Fruit fly (Drosophila melanogaster): Measurements from ENCODE around the gene tilB.
A peak's percentile ranks its signal among the peaks of the same experiment; 100 is the strongest.

dm6 chrX:22491028-22491769 lies 41.7 kb downstream of the tilB start:
- TF ChIP-seq br (GFP tag; optimal IDR thresholded peaks at IDR 0.05) (peak; percentile 3), h (GFP tag; optimal IDR thresholded peaks at IDR 0.05) (no peak), brk (GFP tag; optimal IDR thresholded peaks at IDR 0.05) (no peak), Hr78 (GFP tag; optimal IDR thresholded peaks at IDR 0.05) (no peak), lola (GFP tag; optimal IDR thresholded peaks at IDR 0.05) (no peak), N (GFP tag; optimal IDR thresholded peaks at IDR 0.05) (no peak), CG32264 (GFP tag; optimal IDR thresholded peaks at IDR 0.05) (no peak), HLH106 (tag; optimal IDR thresholded peaks at IDR 0.05) (peak; percentile 63), Myc (optimal IDR thresholded peaks at IDR 0.05) (no peak), psq (GFP tag; optimal IDR thresholded peaks at IDR 0.05) (peak; percentile 65), Hr83 (GFP tag; optimal IDR thresholded peaks at IDR 0.05; ENCODE audit: poor library complexity, severe bottlenecking) (peak; percentile 53), dsf (GFP tag; optimal IDR thresholded peaks at IDR 0.05; ENCODE audit: borderline replicate concordance) (no peak)
